Fruit fly (Drosophila melanogaster) whole organism, adult: ENCODE data around the gene PNKP.

Source experiments
- CG11617 ChIP-seq: fragments of 200-800 bp; sonication (Bioruptor generic); optimal IDR thresholded peaks from 2 replicates; lab custom pipeline; 2017; ENCODE audit warnings: mild to moderate bottlenecking, missing biosample characterization, missing genetic modification reagents, missing genetic modification characterization
- CG12768 ChIP-seq: fragments of 200-800 bp; sonication (Bioruptor generic); optimal IDR thresholded peaks from 2 replicates; lab custom pipeline; 2017; ENCODE audit warnings: missing biosample characterization, missing genetic modification characterization, mild to moderate bottlenecking, moderate library complexity, missing genetic modification reagents
- CG33017 ChIP-seq: fragments of 200-800 bp; sonication (Bioruptor generic); optimal IDR thresholded peaks from 2 replicates; lab custom pipeline; 2018; ENCODE audit warnings: missing biosample characterization, mild to moderate bottlenecking, missing genetic modification characterization, moderate library complexity
- CG5204 ChIP-seq: fragments of 200-800 bp; sonication (Bioruptor generic); optimal IDR thresholded peaks from 2 replicates; lab custom pipeline; 2016; ENCODE audit warnings: missing biosample characterization, missing genetic modification characterization
- CG7045 ChIP-seq: fragments of 200-800 bp; sonication (Bioruptor generic); optimal IDR thresholded peaks from 2 replicates; lab custom pipeline; 2017; ENCODE audit warnings: missing biosample characterization, mild to moderate bottlenecking, missing genetic modification characterization
- Clk ChIP-seq: fragments of 200-800 bp; sonication (Bioruptor generic); optimal IDR thresholded peaks from 2 replicates; lab custom pipeline; 2017; ENCODE audit warnings: missing biosample characterization, missing genetic modification characterization
- Hr96 ChIP-seq: fragments of 200-800 bp; sonication (Bioruptor generic); optimal IDR thresholded peaks from 2 replicates; lab custom pipeline; 2016; ENCODE audit warnings: missing biosample characterization, missing genetic modification characterization
- cic ChIP-seq: fragments of 200-800 bp; sonication (Bioruptor generic); optimal IDR thresholded peaks from 2 replicates; lab custom pipeline; 2017; ENCODE audit warnings: missing biosample characterization, mild to moderate bottlenecking, missing genetic modification characterization, moderate library complexity

- TF ChIP-seq cic (GFP tag; lab: Kevin White, UChicago): no peak
- no peak for TF ChIP-seq Clk
- no peak for TF ChIP-seq Hr96 (GFP tag; lab: Kevin White, UChicago)
- no peak for TF ChIP-seq CG11617 (GFP tag; lab: Kevin White, UChicago)
- no peak for TF ChIP-seq CG7045 (GFP tag; lab: Kevin White, UChicago)
- TF ChIP-seq CG33017: no peak
- TF ChIP-seq CG12768 (GFP tag; lab: Kevin White, UChicago): no peak
- no peak for TF ChIP-seq CG5204 (GFP tag; lab: Kevin White, UChicago)
Measured at dm6 chr3R:8334982-8335381, 8.3 kb downstream of the PNKP start.
